Worm (Caenorhabditis elegans) whole organism, early embryonic: ENCODE measurements around the gene Y43F8B.23.

Source experiments
- B0310.2 ChIP-seq: sonication (generic microtip); optimal IDR thresholded peaks from 2 replicates; lab custom pipeline; 2016; ENCODE audit warnings: mild to moderate bottlenecking, missing genetic modification characterization, missing compliant biosample characterization
- F13C5.2 ChIP-seq: sonication (generic microtip); optimal IDR thresholded peaks from 2 replicates; lab custom pipeline; 2017; ENCODE audit warnings: mild to moderate bottlenecking, missing genetic modification characterization, inconsistent platforms, missing compliant biosample characterization
- aly-1 ChIP-seq: sonication (generic microtip); optimal IDR thresholded peaks from 2 replicates; lab custom pipeline; 2016; ENCODE audit warnings: missing genetic modification characterization, missing compliant biosample characterization
- ama-1 ChIP-seq: fragments of 150-350 bp; optimal IDR thresholded peaks from 2 replicates; lab custom pipeline; 2014
- ceh-36 ChIP-seq: sonication (generic microtip); optimal IDR thresholded peaks from 2 replicates; lab custom pipeline; 2016; ENCODE audit warnings: missing genetic modification characterization, inconsistent platforms, missing compliant biosample characterization
- ets-7 ChIP-seq: sonication (generic microtip); optimal IDR thresholded peaks from 2 replicates; lab custom pipeline; 2016; ENCODE audit warnings: missing genotype, missing genetic modification characterization, missing compliant biosample characterization
- flt-1 ChIP-seq: fragments of 200-800 bp; sonication (Bioruptor generic); IDR thresholded peaks from 2 replicates; pipeline ENCODE4 v1.3.6; 2022; ENCODE audit warnings: missing genetic modification characterization, missing compliant biosample characterization
- hmg-4 ChIP-seq: fragments of 200-800 bp; sonication (Bioruptor generic); optimal IDR thresholded peaks from 2 replicates; lab custom pipeline; 2018; ENCODE audit warnings: mild to moderate bottlenecking, missing genetic modification characterization, missing compliant biosample characterization
- pes-1 ChIP-seq: fragments of 200-800 bp; sonication (Bioruptor generic); IDR thresholded peaks from 2 replicates; pipeline ENCODE4 v1.3.6; 2022; ENCODE audit warnings: missing genetic modification reagents, missing genetic modification characterization, missing compliant biosample characterization
- sea-1 ChIP-seq: fragments of 200-800 bp; sonication (Bioruptor generic); conservative IDR thresholded peaks from 2 replicates; pipeline ENCODE4 v1.3.6; 2022; ENCODE audit warnings: missing genetic modification characterization, missing compliant biosample characterization
- tbx-11 ChIP-seq: fragments of 200-800 bp; sonication (Bioruptor generic); IDR thresholded peaks from 2 replicates; pipeline ENCODE4 v1.3.6; 2022; ENCODE audit warnings: missing genetic modification characterization, missing compliant biosample characterization
- tra-4 ChIP-seq: sonication (generic microtip); optimal IDR thresholded peaks from 2 replicates; lab custom pipeline; 2017; ENCODE audit warnings: missing genetic modification characterization, missing compliant biosample characterization

- TF ChIP-seq ceh-36 (tag; lab: Kevin White, UChicago) = no peak
- TF ChIP-seq ama-1 (lab: Kevin White, UChicago) = no peak
- TF ChIP-seq pes-1 (GFP tag; lab: Robert Waterston, UW) = no peak
- no peak for TF ChIP-seq ets-7
- no peak for TF ChIP-seq flt-1
- TF ChIP-seq sea-1 (GFP tag; lab: Robert Waterston, UW) = no peak
- no peak for TF ChIP-seq tra-4 (tag; lab: Kevin White, UChicago)
- no peak for TF ChIP-seq hmg-4 (GFP tag; lab: Kevin White, UChicago)
- no peak for TF ChIP-seq B0310.2 (tag; lab: Kevin White, UChicago)
- no peak for TF ChIP-seq aly-1 (tag; lab: Kevin White, UChicago)
- TF ChIP-seq F13C5.2 = no peak
- no peak for TF ChIP-seq tbx-11 (GFP tag; lab: Robert Waterston, UW)
Observed at ce11 chrV:19491302-19491701, 23.9 kb upstream of the Y43F8B.23 start, which contains the start of gene Y43F8B.29.
